Worm (Caenorhabditis elegans) whole organism, L2 larva: ENCODE results near the gene nhr-205.

Experiments used
- ama-1 ChIP-seq: fragments of 150-350 bp; optimal IDR thresholded peaks from 2 replicates; lab custom pipeline; 2018; ENCODE audit warnings: inconsistent platforms
- ceh-82 ChIP-seq: fragments of 150-350 bp; optimal IDR thresholded peaks from 2 replicates; lab custom pipeline; 2014; ENCODE audit warnings: missing biosample characterization, missing genetic modification characterization
- lin-39 ChIP-seq: fragments of 150-350 bp; optimal IDR thresholded peaks from 2 replicates; lab custom pipeline; 2014; ENCODE audit warnings: missing biosample characterization, missing genetic modification reagents, missing genetic modification characterization
- nhr-10 ChIP-seq: sonication (generic microtip); optimal IDR thresholded peaks from 2 replicates; lab custom pipeline; 2017; ENCODE audit warnings: missing biosample characterization, missing genetic modification characterization
- nhr-11 ChIP-seq: fragments of 150-350 bp; optimal IDR thresholded peaks from 2 replicates; lab custom pipeline; 2014; ENCODE audit warnings: missing biosample characterization, missing genetic modification characterization
- nhr-12 ChIP-seq: fragments of 150-350 bp; optimal IDR thresholded peaks from 2 replicates; lab custom pipeline; 2014; ENCODE audit warnings: missing biosample characterization, missing genetic modification characterization
- nhr-129 ChIP-seq: fragments of 150-350 bp; optimal IDR thresholded peaks from 2 replicates; lab custom pipeline; 2014; ENCODE audit warnings: missing biosample characterization, missing genetic modification characterization
- nhr-237 ChIP-seq: fragments of 150-350 bp; optimal IDR thresholded peaks from 2 replicates; lab custom pipeline; 2014; ENCODE audit warnings: missing biosample characterization, missing genetic modification characterization
- sma-3 ChIP-seq: sonication (generic microtip); optimal IDR thresholded peaks from 2 replicates; lab custom pipeline; 2016; ENCODE audit warnings: missing genetic modification reagents, missing genetic modification characterization, missing compliant biosample characterization
- unc-39 ChIP-seq: fragments of 150-350 bp; optimal IDR thresholded peaks from 2 replicates; lab custom pipeline; 2014; ENCODE audit warnings: missing biosample characterization, missing genetic modification characterization
- unc-55 ChIP-seq: fragments of 150-350 bp; sonication (generic microtip); optimal IDR thresholded peaks from 3 replicates; lab custom pipeline; 2014; ENCODE audit warnings: missing biosample characterization, missing genetic modification reagents, missing genetic modification characterization
- unc-62 ChIP-seq: fragments of 150-350 bp; optimal IDR thresholded peaks from 2 replicates; lab custom pipeline; 2014; ENCODE audit warnings: missing biosample characterization, missing genetic modification reagents, missing genetic modification characterization
- ztf-11 ChIP-seq: sonication (generic microtip); optimal IDR thresholded peaks from 2 replicates; lab custom pipeline; 2017; ENCODE audit warnings: missing biosample characterization, missing genetic modification characterization
- ztf-4 ChIP-seq: fragments of 150-350 bp; optimal IDR thresholded peaks from 2 replicates; lab custom pipeline; 2014; ENCODE audit warnings: missing biosample characterization, missing genetic modification characterization

- TF ChIP-seq nhr-12 (tag; lab: Kevin White, UChicago) (no peak), ama-1 (lab: Kevin White, UChicago) (no peak), lin-39 (tag; lab: Kevin White, UChicago) (no peak), unc-62 (no peak), ztf-11 (tag; lab: Kevin White, UChicago) (no peak), ceh-82 (no peak), sma-3 (no peak), nhr-237 (tag; lab: Kevin White, UChicago) (no peak), unc-55 (GFP tag; lab: Kevin White, UChicago) (no peak), unc-39 (no peak), nhr-129 (tag; lab: Kevin White, UChicago) (no peak), nhr-10 (no peak), ztf-4 (tag; lab: Kevin White, UChicago) (no peak), nhr-11 (tag; lab: Kevin White, UChicago) (no peak)
These were observed 14.8 kb downstream of the nhr-205 start, which contains the start of gene npr-39 for ce11 chrV:10066769-10067168.
